Worm (Caenorhabditis elegans) whole organism, young adult: Measurements from ENCODE around the gene F26F12.4.
A peak's percentile ranks its signal among the peaks of the same experiment; 100 is the strongest.

Source experiments
- B0035.1 ChIP-seq: sonication (generic microtip); optimal IDR thresholded peaks from 2 replicates; lab custom pipeline; 2016; ENCODE audit warnings: missing genetic modification characterization, mild to moderate bottlenecking, missing compliant biosample characterization, missing genotype, missing genetic modification reagents
- B0261.1 ChIP-seq: sonication (generic microtip); optimal IDR thresholded peaks from 2 replicates; lab custom pipeline; 2016; ENCODE audit warnings: mild to moderate bottlenecking, missing genetic modification characterization, moderate library complexity, missing compliant biosample characterization
- B0336.3 ChIP-seq: fragments of 200-800 bp; sonication (Bioruptor generic); IDR thresholded peaks from 2 replicates; pipeline ENCODE4 v1.3.6; 2022; ENCODE audit warnings: missing genetic modification characterization, missing compliant biosample characterization
- C06A6.2 ChIP-seq: fragments of 200-800 bp; sonication (Bioruptor generic); conservative IDR thresholded peaks from 2 replicates; pipeline ENCODE4 v1.3.6; 2022; ENCODE audit warnings: missing genetic modification characterization, missing compliant biosample characterization
- F22D6.2 ChIP-seq: sonication (generic microtip); optimal IDR thresholded peaks from 2 replicates; lab custom pipeline; 2016; ENCODE audit warnings: mild to moderate bottlenecking, missing genetic modification characterization, missing compliant biosample characterization
- F39B2.1 ChIP-seq: fragments of 200-800 bp; sonication (Bioruptor generic); IDR thresholded peaks from 2 replicates; pipeline ENCODE4 v1.3.6; 2022; ENCODE audit warnings: missing genetic modification reagents, missing genetic modification characterization, missing compliant biosample characterization
- F55B11.4 ChIP-seq: sonication (generic microtip); optimal IDR thresholded peaks from 2 replicates; lab custom pipeline; 2016; ENCODE audit warnings: missing compliant biosample characterization, missing genetic modification characterization, borderline replicate concordance; ENCODE audit not compliant: insufficient read depth
- F57C9.4 ChIP-seq: sonication (generic microtip); optimal IDR thresholded peaks from 2 replicates; lab custom pipeline; 2017; ENCODE audit warnings: mild to moderate bottlenecking, missing genetic modification characterization, missing compliant biosample characterization
- K12H6.12 ChIP-seq: fragments of 200-800 bp; sonication (Bioruptor generic); optimal IDR thresholded peaks from 2 replicates; lab custom pipeline; 2018; ENCODE audit warnings: mild to moderate bottlenecking, missing genetic modification characterization, missing compliant biosample characterization
- Y53F4B.3 ChIP-seq: fragments of 200-800 bp; sonication (Bioruptor generic); IDR thresholded peaks from 2 replicates; pipeline ENCODE4 v1.3.6; 2022; ENCODE audit warnings: missing genetic modification reagents, missing genetic modification characterization, missing compliant biosample characterization
- Y53G8AR.9 ChIP-seq: fragments of 200-800 bp; sonication (Bioruptor generic); conservative IDR thresholded peaks from 2 replicates; pipeline ENCODE4 v1.3.6; 2022; ENCODE audit warnings: missing genetic modification reagents, missing genetic modification characterization, missing compliant biosample characterization
- Y67H2A.10 ChIP-seq: fragments of 200-800 bp; sonication (Bioruptor generic); conservative IDR thresholded peaks from 2 replicates; pipeline ENCODE4 v1.3.6; 2022; ENCODE audit warnings: missing genetic modification reagents, missing genetic modification characterization, missing compliant biosample characterization
- ZK185.1 ChIP-seq: sonication (generic microtip); optimal IDR thresholded peaks from 2 replicates; lab custom pipeline; 2016; ENCODE audit warnings: mild to moderate bottlenecking, missing genetic modification characterization, missing compliant biosample characterization; ENCODE audit not compliant: poor library complexity, severe bottlenecking
- akir-1 ChIP-seq: fragments of 200-800 bp; sonication (Bioruptor generic); optimal IDR thresholded peaks from 2 replicates; lab custom pipeline; 2018; ENCODE audit warnings: mild to moderate bottlenecking, missing genetic modification characterization, moderate library complexity, missing compliant biosample characterization
- aptf-2 ChIP-seq: fragments of 200-800 bp; sonication (Bioruptor generic); conservative IDR thresholded peaks from 2 replicates; pipeline ENCODE4 v1.3.6; 2022; ENCODE audit warnings: missing genetic modification reagents, missing genetic modification characterization, missing compliant biosample characterization
- atf-7 ChIP-seq: sonication (generic microtip); optimal IDR thresholded peaks from 2 replicates; lab custom pipeline; 2017; ENCODE audit warnings: mild to moderate bottlenecking, missing genetic modification characterization, missing compliant biosample characterization
- athp-1 ChIP-seq: sonication (generic microtip); optimal IDR thresholded peaks from 2 replicates; lab custom pipeline; 2017; ENCODE audit warnings: mild to moderate bottlenecking, missing genetic modification characterization, missing compliant biosample characterization
- attf-3 ChIP-seq: fragments of 200-800 bp; sonication (Bioruptor generic); conservative IDR thresholded peaks from 2 replicates; pipeline ENCODE4 v1.3.6; 2022; ENCODE audit warnings: missing genetic modification reagents, missing genetic modification characterization, missing compliant biosample characterization
- attf-5 ChIP-seq: fragments of 200-800 bp; sonication (Bioruptor generic); optimal IDR thresholded peaks from 2 replicates; lab custom pipeline; 2018; ENCODE audit warnings: mild to moderate bottlenecking, missing genetic modification characterization, missing compliant biosample characterization
- cebp-2 ChIP-seq: fragments of 200-800 bp; sonication (Bioruptor generic); IDR thresholded peaks from 2 replicates; pipeline ENCODE4 v1.3.6; 2022; ENCODE audit warnings: missing genetic modification characterization, missing compliant biosample characterization
- ceh-27 ChIP-seq: fragments of 200-800 bp; sonication (Bioruptor generic); optimal IDR thresholded peaks from 2 replicates; lab custom pipeline; 2018; ENCODE audit warnings: mild to moderate bottlenecking, missing genetic modification characterization, moderate library complexity, missing compliant biosample characterization
- ceh-79 ChIP-seq: sonication (generic microtip); optimal IDR thresholded peaks from 2 replicates; lab custom pipeline; 2017; ENCODE audit warnings: mild to moderate bottlenecking, missing genetic modification characterization, missing compliant biosample characterization
- die-1 ChIP-seq: sonication (generic microtip); optimal IDR thresholded peaks from 2 replicates; lab custom pipeline; 2016; ENCODE audit warnings: missing genotype, mild to moderate bottlenecking, missing genetic modification characterization, missing compliant biosample characterization
- efl-1 ChIP-seq: fragments of 150-350 bp; optimal IDR thresholded peaks from 2 replicates; lab custom pipeline; 2014; ENCODE audit warnings: missing biosample characterization, missing genetic modification reagents, missing genetic modification characterization
- egl-44 ChIP-seq: fragments of 200-800 bp; sonication (Bioruptor generic); IDR thresholded peaks from 2 replicates; pipeline ENCODE4 v1.3.6; 2022; ENCODE audit warnings: missing genetic modification reagents, missing genetic modification characterization, missing compliant biosample characterization
- hrde-1 ChIP-seq: sonication (generic microtip); optimal IDR thresholded peaks from 2 replicates; lab custom pipeline; 2016; ENCODE audit warnings: missing genetic modification characterization, mild to moderate bottlenecking, missing compliant biosample characterization, moderate library complexity, missing genotype, missing genetic modification reagents, borderline replicate concordance
- let-607 ChIP-seq, 2 experiments: fragments of 200-800 bp in 1 of 2; sonication (Bioruptor generic) in 1 of 2; sonication (generic microtip) in 1 of 2; optimal IDR thresholded peaks; 2 replicates each; lab custom pipeline; 2016 to 2018; ENCODE audit warnings: mild to moderate bottlenecking in 2 of 2, missing compliant biosample characterization in 2 of 2, missing genetic modification characterization in 2 of 2, moderate library complexity in 2 of 2, missing genotype in 1 of 2
- lin-40 ChIP-seq: sonication (generic microtip); optimal IDR thresholded peaks from 2 replicates; lab custom pipeline; 2016; ENCODE audit warnings: missing genetic modification characterization, mild to moderate bottlenecking, missing compliant biosample characterization, missing genotype, missing genetic modification reagents
- madf-10 ChIP-seq: sonication (generic microtip); optimal IDR thresholded peaks from 2 replicates; lab custom pipeline; 2016; ENCODE audit warnings: mild to moderate bottlenecking, missing genetic modification characterization, missing compliant biosample characterization
- madf-3 ChIP-seq: fragments of 200-800 bp; sonication (Bioruptor generic); IDR thresholded peaks from 2 replicates; pipeline ENCODE4 v1.3.6; 2022; ENCODE audit warnings: missing genetic modification reagents, missing genetic modification characterization, missing compliant biosample characterization
- nfya-2 ChIP-seq: fragments of 200-800 bp; sonication (Bioruptor generic); IDR thresholded peaks from 2 replicates; pipeline ENCODE4 v1.3.6; 2022; ENCODE audit warnings: missing genetic modification reagents, missing genetic modification characterization, missing compliant biosample characterization
- nfyb-1 ChIP-seq: fragments of 200-800 bp; sonication (Bioruptor generic); IDR thresholded peaks from 2 replicates; pipeline ENCODE4 v1.3.6; 2022; ENCODE audit warnings: missing genetic modification reagents, missing genetic modification characterization, missing compliant biosample characterization
- nhr-120 ChIP-seq: fragments of 200-800 bp; sonication (Bioruptor generic); IDR thresholded peaks from 2 replicates; pipeline ENCODE4 v1.3.6; 2022; ENCODE audit warnings: missing genetic modification characterization, missing compliant biosample characterization
- rcor-1 ChIP-seq: fragments of 200-800 bp; sonication (Bioruptor generic); IDR thresholded peaks from 2 replicates; pipeline ENCODE4 v1.3.6; 2022; ENCODE audit warnings: missing genetic modification reagents, missing genetic modification characterization, missing compliant biosample characterization
- rec-8 ChIP-seq, 2 experiments: sonication (generic microtip); optimal IDR thresholded peaks; 2 replicates each; lab custom pipeline; 2016; ENCODE audit warnings: mild to moderate bottlenecking in 2 of 2, missing genetic modification characterization in 2 of 2, missing genetic modification reagents in 2 of 2, missing genotype in 2 of 2, missing biosample characterization in 1 of 2, missing compliant biosample characterization in 1 of 2, moderate library complexity in 1 of 2
- sdz-38 ChIP-seq: sonication (generic microtip); optimal IDR thresholded peaks from 2 replicates; lab custom pipeline; 2016; ENCODE audit warnings: missing genotype, missing genetic modification characterization, missing compliant biosample characterization
- sea-2 ChIP-seq: fragments of 200-800 bp; sonication (Bioruptor generic); IDR thresholded peaks from 2 replicates; pipeline ENCODE4 v1.3.6; 2022; ENCODE audit warnings: missing genetic modification characterization, missing compliant biosample characterization
- snpc-1.3 ChIP-seq: sonication (generic microtip); optimal IDR thresholded peaks from 2 replicates; lab custom pipeline; 2017; ENCODE audit warnings: missing genetic modification characterization, mild to moderate bottlenecking, missing compliant biosample characterization, antibody characterized with exemption, moderate library complexity, missing genotype, missing genetic modification reagents; ENCODE audit not compliant: insufficient read depth
- snpc-4 ChIP-seq, 5 experiments: fragments of 150-350 bp in 1 of 5; sonication (generic microtip) in 4 of 5; optimal IDR thresholded peaks; 2 replicates each; lab custom pipeline; 2014 to 2018; ENCODE audit warnings: missing genetic modification characterization in 5 of 5, missing biosample characterization in 3 of 5, antibody characterized with exemption in 2 of 5, mild to moderate bottlenecking in 2 of 5, missing compliant biosample characterization in 2 of 5, missing genotype in 2 of 5, moderate library complexity in 2 of 5, missing genetic modification reagents in 1 of 5
- somi-1 ChIP-seq: fragments of 200-800 bp; sonication (Bioruptor generic); optimal IDR thresholded peaks from 2 replicates; lab custom pipeline; 2018; ENCODE audit warnings: mild to moderate bottlenecking, missing genetic modification characterization, missing compliant biosample characterization
- tlf-1 ChIP-seq: fragments of 200-800 bp; sonication (Bioruptor generic); optimal IDR thresholded peaks from 2 replicates; lab custom pipeline; 2018; ENCODE audit warnings: mild to moderate bottlenecking, missing genetic modification characterization, missing compliant biosample characterization
- zim-3 ChIP-seq: sonication (generic microtip); optimal IDR thresholded peaks from 2 replicates; lab custom pipeline; 2017; ENCODE audit warnings: mild to moderate bottlenecking, missing genetic modification characterization, moderate library complexity, missing compliant biosample characterization
- ztf-26 ChIP-seq: sonication (generic microtip); optimal IDR thresholded peaks from 2 replicates; lab custom pipeline; 2017; ENCODE audit warnings: missing genetic modification characterization, missing compliant biosample characterization
- ztf-3 ChIP-seq: fragments of 200-800 bp; sonication (Bioruptor generic); optimal IDR thresholded peaks from 2 replicates; lab custom pipeline; 2018; ENCODE audit warnings: mild to moderate bottlenecking, missing genetic modification characterization, missing compliant biosample characterization
- ztf-6 ChIP-seq: fragments of 200-800 bp; sonication (Bioruptor generic); IDR thresholded peaks from 2 replicates; pipeline ENCODE4 v1.3.6; 2022; ENCODE audit warnings: missing genetic modification reagents, missing genetic modification characterization, missing compliant biosample characterization

Gene F26F12.4

DNA sequence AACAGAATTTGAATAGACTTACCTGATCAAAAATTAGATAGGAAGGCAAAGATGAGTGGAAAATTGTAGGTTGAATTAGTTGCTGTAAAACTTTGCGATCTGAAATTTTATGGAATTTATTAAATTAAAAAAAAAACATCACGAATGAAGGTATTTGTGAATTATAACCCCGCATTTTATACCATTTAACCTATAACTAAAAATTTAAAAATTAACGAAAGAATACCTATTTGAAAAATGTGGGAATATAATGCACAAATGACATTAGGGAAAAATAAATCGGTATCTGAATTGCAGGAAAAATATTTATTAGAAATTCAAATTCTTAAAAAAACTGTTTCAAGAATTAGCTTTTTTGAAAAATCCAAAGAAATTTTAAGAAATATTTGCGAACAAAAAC, at the start of gene F26F12.4:
Gene F26F12.4 (minus strand): TSS at position 101 of the 400 bp plus-strand sequence.
- TF ChIP-seq Y67H2A.10 (GFP tag; lab: Robert Waterston, UW), result no peak
- TF ChIP-seq, all 124 proteins: peak for 0

DNA sequence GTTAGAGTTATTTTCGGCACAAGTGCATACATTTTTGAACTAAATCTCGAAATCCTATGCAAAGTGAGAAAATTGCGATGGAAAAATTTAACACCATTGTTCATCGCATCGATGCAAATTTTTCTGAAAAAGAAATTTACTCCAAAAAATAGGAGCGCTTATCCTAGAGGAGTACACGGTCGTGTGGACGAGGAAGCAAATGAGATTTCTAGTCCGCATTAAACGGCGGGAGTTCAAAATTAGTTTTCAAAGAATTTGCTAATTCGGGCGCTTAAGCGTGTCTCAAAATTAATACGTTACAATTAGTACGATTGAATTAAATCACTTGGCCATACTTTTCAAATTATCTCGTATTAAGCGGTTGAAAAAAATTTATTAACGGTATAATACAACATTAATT, 48.6 kb upstream of the F26F12.4 start, which contains the start of gene lrpr-1:
Gene lrpr-1 (minus strand): TSS at position 185 of the 400 bp plus-strand sequence.
- no peak for TF ChIP-seq Y53F4B.3
- TF ChIP-seq zim-3, result peak; percentile 87
- peak; percentile 71 for TF ChIP-seq attf-3
- no peak for TF ChIP-seq F55B11.4 (tag; lab: Kevin White, UChicago)
- 0 out of 2 replicates have a peak, but pooled peaks have one; percentile 34 for TF ChIP-seq sea-2 (GFP tag; lab: Robert Waterston, UW)
- peak; percentile 79 for TF ChIP-seq efl-1 (GFP tag; lab: Kevin White, UChicago)
- no peak for TF ChIP-seq tlf-1 (GFP tag; lab: Kevin White, UChicago)
- no peak for TF ChIP-seq cebp-2
- no peak for TF ChIP-seq ztf-6 (GFP tag; lab: Robert Waterston, UW)
- no peak for TF ChIP-seq B0336.3 (GFP tag; lab: Robert Waterston, UW)
- TF ChIP-seq madf-3, result peak; percentile 87
- no peak for TF ChIP-seq nhr-120 (GFP tag; lab: Robert Waterston, UW)
- TF ChIP-seq rec-8 (tag; optimal IDR thresholded peaks at IDR 0.05; lab: Kevin White, UChicago), result peak; percentile 48 to 90
- TF ChIP-seq madf-10 (tag; lab: Kevin White, UChicago), result peak; percentile 65
- no peak for TF ChIP-seq snpc-4 (GFP tag; optimal IDR thresholded peaks at IDR 0.05; lab: Kevin White, UChicago)
- TF ChIP-seq snpc-4 (tag; optimal IDR thresholded peaks at IDR 0.05; lab: Kevin White, UChicago), result peak in 1 of 4 experiments; percentile 18
- TF ChIP-seq akir-1 (GFP tag; lab: Kevin White, UChicago), result no peak
- peak; percentile 12 for TF ChIP-seq B0035.1 (tag; lab: Kevin White, UChicago)
- TF ChIP-seq F57C9.4 (tag; lab: Kevin White, UChicago), result peak; percentile 14
- no peak; the same call in 1 of the 2 replicates for TF ChIP-seq nfyb-1 (GFP tag; lab: Robert Waterston, UW)
- no peak for TF ChIP-seq egl-44 (GFP tag; lab: Robert Waterston, UW)
- TF ChIP-seq F39B2.1 (GFP tag; lab: Robert Waterston, UW), result no peak
- peak; percentile 52; the same call in 1 of the 2 replicates for TF ChIP-seq Y67H2A.10 (GFP tag; lab: Robert Waterston, UW)
- peak; percentile 80 for TF ChIP-seq K12H6.12
- peak; percentile 60 for TF ChIP-seq hrde-1 (tag; lab: Kevin White, UChicago)
- TF ChIP-seq B0261.1 (tag; lab: Kevin White, UChicago), result no peak
- TF ChIP-seq Y53G8AR.9 (GFP tag; lab: Robert Waterston, UW), result no peak
- TF ChIP-seq ceh-79, result no peak
- TF ChIP-seq attf-5 (GFP tag; lab: Kevin White, UChicago), result no peak
- TF ChIP-seq let-607 (tag; optimal IDR thresholded peaks at IDR 0.05; lab: Kevin White, UChicago), result no peak
- TF ChIP-seq sdz-38, result no peak
- TF ChIP-seq C06A6.2 (GFP tag; lab: Robert Waterston, UW), result 0 out of 2 replicates have a peak, but pooled peaks have one; percentile 42
- TF ChIP-seq aptf-2 (GFP tag; lab: Robert Waterston, UW), result peak; percentile 79
- TF ChIP-seq ceh-27 (GFP tag; lab: Kevin White, UChicago), result peak; percentile 89
- TF ChIP-seq snpc-1.3 (tag; lab: Kevin White, UChicago), result no peak
- TF ChIP-seq ZK185.1, result peak; percentile 96
- peak; percentile 39 for TF ChIP-seq athp-1 (tag; lab: Kevin White, UChicago)
- TF ChIP-seq rcor-1 (GFP tag; lab: Robert Waterston, UW), result peak; percentile 67
- no peak for TF ChIP-seq atf-7
- TF ChIP-seq ztf-3 (GFP tag; lab: Kevin White, UChicago), result no peak
- TF ChIP-seq somi-1 (GFP tag; lab: Kevin White, UChicago), result peak; percentile 16
- no peak for TF ChIP-seq lin-40 (tag; lab: Kevin White, UChicago)
- TF ChIP-seq ztf-26 (tag; lab: Kevin White, UChicago), result no peak
- TF ChIP-seq die-1 (tag; lab: Kevin White, UChicago), result no peak
- no peak for TF ChIP-seq nfya-2
- peak; percentile 48 for TF ChIP-seq F22D6.2 (tag; lab: Kevin White, UChicago)
